Fruit fly (Drosophila melanogaster) whole organism, prepupa: ENCODE results near the gene Osi10a.
A peak's percentile ranks its signal among the peaks of the same experiment; 100 is the strongest.

Experiments used
- Blimp-1 ChIP-seq: fragments of 200-800 bp; sonication (Bioruptor generic); optimal IDR thresholded peaks from 3 replicates; lab custom pipeline; 2017; ENCODE audit warnings: missing biosample characterization, missing genetic modification characterization, mild to moderate bottlenecking, moderate library complexity, missing genetic modification reagents
- CG11294 ChIP-seq: fragments of 200-800 bp; sonication (Bioruptor generic); IDR thresholded peaks from 2 replicates; pipeline ENCODE4 v1.3.6; 2022; ENCODE audit warnings: missing biosample characterization, missing genetic modification characterization
- CG11762 ChIP-seq: fragments of 200-800 bp; sonication (Bioruptor generic); optimal IDR thresholded peaks from 3 replicates; lab custom pipeline; 2016; ENCODE audit warnings: missing biosample characterization, missing genetic modification characterization; ENCODE audit not compliant: insufficient read depth
- CG11902 ChIP-seq: fragments of 200-800 bp; sonication (Bioruptor generic); optimal IDR thresholded peaks from 3 replicates; lab custom pipeline; 2016; ENCODE audit warnings: missing biosample characterization, missing genetic modification characterization
- CG15336 ChIP-seq: fragments of 200-800 bp; sonication (Bioruptor generic); IDR thresholded peaks from 2 replicates; pipeline ENCODE4 v1.3.6; 2022; ENCODE audit warnings: missing biosample characterization, missing genetic modification characterization
- CG16779 ChIP-seq: fragments of 200-800 bp; sonication (Bioruptor generic); optimal IDR thresholded peaks from 3 replicates; lab custom pipeline; 2017; ENCODE audit warnings: missing biosample characterization, mild to moderate bottlenecking, missing genetic modification characterization
- CG3032 ChIP-seq: fragments of 200-800 bp; optimal IDR thresholded peaks from 2 replicates; lab custom pipeline; 2019; ENCODE audit warnings: missing biosample characterization, mild to moderate bottlenecking, missing genetic modification characterization, moderate library complexity
- CG32006 ChIP-seq: fragments of 200-800 bp; sonication (Bioruptor generic); optimal IDR thresholded peaks from 3 replicates; lab custom pipeline; 2017; ENCODE audit warnings: missing biosample characterization, mild to moderate bottlenecking, missing genetic modification characterization
- CG34406 ChIP-seq: fragments of 200-800 bp; sonication (Bioruptor generic); optimal IDR thresholded peaks from 3 replicates; lab custom pipeline; 2016; ENCODE audit warnings: missing biosample characterization, missing genetic modification characterization
- CG3919 ChIP-seq: fragments of 200-800 bp; sonication (Bioruptor generic); optimal IDR thresholded peaks from 3 replicates; lab custom pipeline; 2016; ENCODE audit warnings: missing biosample characterization, missing genetic modification characterization
- CG4318 ChIP-seq: fragments of 200-800 bp; sonication (Bioruptor generic); optimal IDR thresholded peaks from 3 replicates; lab custom pipeline; 2017; ENCODE audit warnings: missing biosample characterization, mild to moderate bottlenecking, missing genetic modification characterization
- CG6163 ChIP-seq: fragments of 200-800 bp; sonication (Bioruptor generic); IDR thresholded peaks from 3 replicates; pipeline ENCODE4 v1.3.6; 2022; ENCODE audit warnings: missing biosample characterization, missing genetic modification characterization
- CG6276 ChIP-seq: fragments of 200-800 bp; sonication (Bioruptor generic); optimal IDR thresholded peaks from 2 replicates; lab custom pipeline; 2017; ENCODE audit warnings: missing biosample characterization, mild to moderate bottlenecking, missing genetic modification characterization
- CG6792 ChIP-seq: fragments of 200-800 bp; sonication (Bioruptor generic); optimal IDR thresholded peaks from 3 replicates; lab custom pipeline; 2016; ENCODE audit warnings: missing biosample characterization, missing genetic modification characterization
- CG6808 ChIP-seq: fragments of 200-800 bp; sonication (Bioruptor generic); optimal IDR thresholded peaks from 3 replicates; lab custom pipeline; 2017; ENCODE audit warnings: missing biosample characterization, missing genetic modification characterization, mild to moderate bottlenecking, moderate library complexity, missing genetic modification reagents
- CG6854 ChIP-seq: fragments of 200-800 bp; sonication (Bioruptor generic); optimal IDR thresholded peaks from 2 replicates; lab custom pipeline; 2017; ENCODE audit warnings: missing biosample characterization, mild to moderate bottlenecking, missing genetic modification characterization
- CG7368 ChIP-seq: fragments of 200-800 bp; sonication (Bioruptor generic); optimal IDR thresholded peaks from 3 replicates; lab custom pipeline; 2016; ENCODE audit warnings: missing biosample characterization, missing genetic modification characterization
- CG8119 ChIP-seq: fragments of 200-800 bp; sonication (Bioruptor generic); IDR thresholded peaks from 3 replicates; pipeline ENCODE4 v1.3.6; 2022; ENCODE audit warnings: missing biosample characterization, missing genetic modification characterization
- Eip75B ChIP-seq: fragments of 200-800 bp; sonication (Bioruptor generic); optimal IDR thresholded peaks from 3 replicates; lab custom pipeline; 2016; ENCODE audit warnings: missing biosample characterization, missing genetic modification characterization
- Ets21C ChIP-seq: fragments of 200-800 bp; sonication (Bioruptor generic); optimal IDR thresholded peaks from 3 replicates; lab custom pipeline; 2016; ENCODE audit warnings: missing biosample characterization, missing genetic modification characterization
- Ets96B ChIP-seq: fragments of 200-800 bp; optimal IDR thresholded peaks from 2 replicates; lab custom pipeline; 2019; ENCODE audit warnings: missing biosample characterization, mild to moderate bottlenecking, missing genetic modification characterization, moderate library complexity
- Gug ChIP-seq: fragments of 200-800 bp; sonication (Bioruptor generic); IDR thresholded peaks from 2 replicates; pipeline ENCODE4 v1.3.6; 2022; ENCODE audit warnings: missing biosample characterization, missing genetic modification characterization
- Hr38 ChIP-seq: sonication (Bioruptor generic); optimal IDR thresholded peaks from 2 replicates; lab custom pipeline; 2016; ENCODE audit warnings: missing biosample characterization, missing genetic modification characterization
- Hr39 ChIP-seq: fragments of 200-800 bp; sonication (Bioruptor generic); optimal IDR thresholded peaks from 2 replicates; lab custom pipeline; 2016; ENCODE audit warnings: missing biosample characterization, missing genetic modification characterization
- Hr4 ChIP-seq: fragments of 200-800 bp; sonication (Bioruptor generic); optimal IDR thresholded peaks from 3 replicates; lab custom pipeline; 2016; ENCODE audit warnings: missing biosample characterization, missing genetic modification characterization
- Lpt ChIP-seq: fragments of 200-800 bp; sonication (Bioruptor generic); optimal IDR thresholded peaks from 3 replicates; lab custom pipeline; 2016; ENCODE audit warnings: missing biosample characterization, missing genetic modification characterization
- Met ChIP-seq: fragments of 200-800 bp; sonication (Bioruptor generic); optimal IDR thresholded peaks from 3 replicates; lab custom pipeline; 2016; ENCODE audit warnings: missing biosample characterization, missing genetic modification characterization
- Sox102F ChIP-seq: fragments of 200-800 bp; sonication (Bioruptor generic); optimal IDR thresholded peaks from 2 replicates; lab custom pipeline; 2016; ENCODE audit warnings: missing biosample characterization, mild to moderate bottlenecking, missing genetic modification characterization
- acj6 ChIP-seq: fragments of 200-800 bp; sonication (Bioruptor generic); optimal IDR thresholded peaks from 3 replicates; lab custom pipeline; 2016; ENCODE audit warnings: missing biosample characterization, missing genetic modification characterization
- dac ChIP-seq: fragments of 200-800 bp; sonication (Bioruptor generic); optimal IDR thresholded peaks from 2 replicates; lab custom pipeline; 2017; ENCODE audit warnings: missing biosample characterization, mild to moderate bottlenecking, missing genetic modification characterization
- eg ChIP-seq: fragments of 200-800 bp; sonication (Bioruptor generic); IDR thresholded peaks from 3 replicates; pipeline ENCODE4 v1.3.6; 2022; ENCODE audit warnings: missing biosample characterization, missing genetic modification characterization
- fd85E ChIP-seq: fragments of 200-800 bp; sonication (Bioruptor generic); optimal IDR thresholded peaks from 3 replicates; lab custom pipeline; 2016; ENCODE audit warnings: missing biosample characterization, missing genetic modification characterization
- fkh ChIP-seq: fragments of 200-800 bp; sonication (Bioruptor generic); optimal IDR thresholded peaks from 3 replicates; lab custom pipeline; 2017; ENCODE audit warnings: missing biosample characterization, mild to moderate bottlenecking, missing genetic modification characterization, moderate library complexity
- lz ChIP-seq: fragments of 200-800 bp; sonication (Bioruptor generic); optimal IDR thresholded peaks from 3 replicates; lab custom pipeline; 2016; ENCODE audit warnings: missing biosample characterization, missing genetic modification characterization
- net ChIP-seq: fragments of 200-800 bp; sonication (Bioruptor generic); optimal IDR thresholded peaks from 3 replicates; lab custom pipeline; 2016; ENCODE audit warnings: missing biosample characterization, missing genetic modification characterization
- svp ChIP-seq: fragments of 200-800 bp; sonication (Bioruptor generic); peaks from one replicate; lab custom pipeline; 2016; ENCODE audit warnings: missing biosample characterization, missing genetic modification characterization
- vri ChIP-seq: fragments of 200-800 bp; sonication (Bioruptor generic); optimal IDR thresholded peaks from 3 replicates; lab custom pipeline; 2016; ENCODE audit warnings: missing biosample characterization, mild to moderate bottlenecking, missing genetic modification characterization

Gene Osi10a

DNA sequence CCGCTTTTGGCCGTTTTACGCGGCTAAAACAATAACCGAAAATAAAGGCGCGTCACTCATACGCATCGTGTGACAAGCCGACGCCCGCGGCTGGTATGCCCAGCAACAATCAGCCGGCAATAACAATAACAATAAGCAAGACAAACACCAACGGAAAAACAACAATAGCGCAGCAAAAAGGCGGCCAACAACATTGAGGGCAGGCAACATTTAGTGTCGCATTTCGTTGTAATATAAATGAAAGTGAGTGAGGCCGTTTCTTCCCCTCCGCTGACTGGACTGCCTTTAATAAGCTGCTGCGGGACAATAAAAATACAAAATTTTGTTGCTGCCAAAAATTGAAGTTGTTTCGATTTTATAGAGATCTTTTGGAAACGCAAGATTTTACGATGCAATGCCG lies 33.4 kb downstream of the Osi10a start:
- TF ChIP-seq CG11762 (GFP tag; lab: Kevin White, UChicago) (no peak), CG6276 (GFP tag; lab: Kevin White, UChicago) (no peak), Hr39 (GFP tag; lab: Kevin White, UChicago) (no peak), Hr4 (GFP tag; lab: Kevin White, UChicago) (no peak), Met (GFP tag; lab: Kevin White, UChicago) (no peak), CG3919 (GFP tag; lab: Kevin White, UChicago) (no peak), CG6808 (GFP tag; lab: Kevin White, UChicago) (no peak), dac (no peak), Lpt (GFP tag; lab: Kevin White, UChicago) (no peak), eg (GFP tag; lab: Robert Waterston, UW) (no peak), CG8119 (no peak), Blimp-1 (GFP tag; lab: Kevin White, UChicago) (no peak), CG3032 (no peak), Ets96B (no peak)
- TF ChIP-seq, all 60 proteins: peak for 0

DNA sequence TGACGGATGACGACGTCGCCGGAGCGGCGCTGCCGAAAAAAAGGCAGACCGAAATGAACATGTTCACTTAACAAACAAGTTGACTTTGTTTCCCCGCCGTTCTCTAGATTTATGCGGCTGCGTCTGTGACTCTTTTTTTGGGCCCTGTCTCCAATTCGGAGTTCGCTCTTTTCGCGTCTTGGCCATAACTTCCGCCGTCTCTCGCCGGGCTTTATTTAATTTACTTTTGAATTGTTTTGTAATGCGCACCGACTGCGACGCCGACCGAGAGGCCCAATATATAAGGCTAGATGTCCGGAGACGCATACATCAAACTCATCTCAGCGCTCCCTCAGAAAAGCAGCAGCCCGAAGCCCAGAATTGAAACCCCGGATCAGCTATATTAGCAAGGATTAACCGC lies 35.1 kb downstream of the Osi10a start, which contains the start of gene Osi14:
Gene Osi14, plus strand, starts transcription at position 301 of the 400 bp plus-strand sequence.
- TF ChIP-seq Eip75B (GFP tag; lab: Kevin White, UChicago) (no peak), Hr38 (GFP tag; lab: Kevin White, UChicago) (no peak), CG6792 (GFP tag; lab: Kevin White, UChicago) (no peak), CG15336 (GFP tag; lab: Robert Waterston, UW) (no peak), CG11902 (GFP tag; lab: Kevin White, UChicago) (no peak), CG11294 (GFP tag; lab: Robert Waterston, UW) (no peak), CG4318 (no peak), Ets21C (GFP tag; lab: Kevin White, UChicago) (no peak), CG6163 (no peak)

DNA sequence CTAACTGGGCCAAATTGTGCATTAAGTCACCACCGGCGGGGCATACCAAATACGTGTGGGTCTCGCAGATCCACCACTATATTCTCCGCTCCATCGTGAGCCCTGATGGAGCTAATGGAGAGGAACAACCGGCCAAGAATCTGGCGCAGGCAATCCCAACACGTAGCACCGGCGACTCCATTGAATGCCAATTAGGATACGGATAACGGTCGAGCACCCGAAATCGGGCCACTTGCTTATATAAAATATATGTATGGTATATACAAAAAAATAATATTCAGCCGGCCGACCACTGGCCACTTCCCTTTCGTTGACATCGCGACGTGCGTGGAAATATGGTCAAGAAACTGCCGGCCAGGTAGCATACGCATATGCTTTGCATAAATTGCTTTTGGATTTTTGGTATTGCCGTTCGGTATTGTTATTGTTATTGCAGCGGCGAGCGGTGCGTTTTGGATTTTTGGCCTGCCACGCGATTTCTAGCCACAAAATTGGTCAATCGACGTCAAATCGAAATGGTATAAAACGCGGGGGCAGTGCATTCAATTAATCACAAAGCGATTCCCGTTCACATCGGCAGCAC lies 37.6 kb downstream of the Osi10a start, which contains the start of gene Osi15:
Gene Osi15, plus strand, starts transcription at position 548 of the 583 bp plus-strand sequence.
- no peak for TF ChIP-seq CG16779 (tag; lab: Kevin White, UChicago)
- no peak for TF ChIP-seq fkh
- TF ChIP-seq Ets21C (GFP tag; lab: Kevin White, UChicago) = no peak
- TF ChIP-seq CG7368 (GFP tag; lab: Kevin White, UChicago) = no peak
- peak; percentile 41 for TF ChIP-seq svp (GFP tag; lab: Kevin White, UChicago)

DNA sequence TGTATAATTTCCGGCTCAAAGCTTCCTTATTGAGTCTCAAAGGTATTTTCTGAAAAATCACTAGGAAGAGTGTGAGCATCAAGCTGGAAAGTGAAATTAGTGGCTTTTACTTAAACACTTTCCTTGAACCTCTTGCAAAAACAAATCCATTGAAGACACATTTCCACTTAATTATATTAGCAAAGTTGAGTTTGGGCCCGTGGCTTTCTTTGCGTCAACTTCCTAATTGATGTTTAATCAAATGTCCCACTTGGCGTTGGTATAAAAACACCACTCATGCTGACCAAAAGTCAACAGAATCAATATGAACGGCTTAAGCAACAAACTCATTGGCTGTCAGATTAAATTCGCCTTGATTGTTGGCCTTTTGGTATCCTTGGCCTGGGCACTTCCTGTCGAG lies 40.0 kb downstream of the Osi10a start, which contains the start of gene CG46396:
Gene CG46396, plus strand, starts transcription at position 301 of the 400 bp plus-strand sequence.
- TF ChIP-seq CG6854 (GFP tag; lab: Kevin White, UChicago) (no peak), Ets96B (no peak), lz (GFP tag; lab: Kevin White, UChicago) (no peak), Sox102F (GFP tag; lab: Kevin White, UChicago) (no peak), svp (GFP tag; lab: Kevin White, UChicago) (no peak), net (GFP tag; lab: Kevin White, UChicago) (no peak), fd85E (GFP tag; lab: Kevin White, UChicago) (no peak), Gug (GFP tag; lab: Robert Waterston, UW) (no peak), Met (GFP tag; lab: Kevin White, UChicago) (no peak), eg (GFP tag; lab: Robert Waterston, UW) (no peak), acj6 (no peak), CG34406 (GFP tag; lab: Kevin White, UChicago) (no peak), CG8119 (no peak), Hr39 (GFP tag; lab: Kevin White, UChicago) (no peak), CG6792 (GFP tag; lab: Kevin White, UChicago) (no peak), vri (GFP tag; lab: Kevin White, UChicago) (no peak), CG6163 (no peak), Hr4 (GFP tag; lab: Kevin White, UChicago) (no peak), CG32006 (GFP tag; lab: Kevin White, UChicago) (no peak)
